Worm (Caenorhabditis elegans) whole organism, L1 larva: ENCODE results near the gene nars-2.

ENCODE experiments used
- alr-1 ChIP-seq: fragments of 200-800 bp; sonication (Bioruptor generic); optimal IDR thresholded peaks from 2 replicates; lab custom pipeline; 2018; ENCODE audit warnings: borderline replicate concordance, mild to moderate bottlenecking, missing genetic modification characterization, missing compliant biosample characterization
- dpl-1 ChIP-seq, 3 experiments: fragments of 150-350 bp in 2 of 3; sonication (generic microtip) in 1 of 3; optimal IDR thresholded peaks; 2 replicates each; lab custom pipeline; 2014 to 2017; ENCODE audit warnings: missing biosample characterization in 3 of 3, missing genetic modification characterization in 3 of 3, missing genetic modification reagents in 3 of 3
- elt-2 ChIP-seq: sonication (generic microtip); optimal IDR thresholded peaks from 2 replicates; lab custom pipeline; 2016; ENCODE audit warnings: missing genetic modification characterization, mild to moderate bottlenecking, inconsistent platforms, missing compliant biosample characterization, missing genetic modification reagents
- jun-1 ChIP-seq: fragments of 150-350 bp; optimal IDR thresholded peaks from 2 replicates; lab custom pipeline; 2014; ENCODE audit warnings: missing biosample characterization, missing genetic modification reagents, missing genetic modification characterization
- nhr-237 ChIP-seq: fragments of 150-350 bp; optimal IDR thresholded peaks from 2 replicates; lab custom pipeline; 2014; ENCODE audit warnings: missing biosample characterization, missing genetic modification characterization
- unc-30 ChIP-seq: sonication (generic microtip); optimal IDR thresholded peaks from 2 replicates; lab custom pipeline; 2017; ENCODE audit warnings: missing biosample characterization, missing genetic modification characterization

ce11 chrIII:11534624-11535079, 34.1 kb upstream of the nars-2 start, which contains the start of gene nrps-1:
- no peak for TF ChIP-seq dpl-1 (GFP tag; optimal IDR thresholded peaks at IDR 0.05; lab: Kevin White, UChicago)
- TF ChIP-seq unc-30 (tag; lab: Kevin White, UChicago) = no peak
- TF ChIP-seq elt-2 (tag; lab: Kevin White, UChicago) = no peak
- TF ChIP-seq alr-1 (tag; lab: Kevin White, UChicago) = no peak
- no peak for TF ChIP-seq jun-1 (tag; lab: Kevin White, UChicago)
- TF ChIP-seq nhr-237 (tag; lab: Kevin White, UChicago) = no peak
